Worm (Caenorhabditis elegans) whole organism, L1 larva: ENCODE results near the gene sprr-2.
A peak's percentile ranks its signal among the peaks of the same experiment; 100 is the strongest.

ENCODE experiments used
- C04F5.9 ChIP-seq: sonication (generic microtip); optimal IDR thresholded peaks from 2 replicates; lab custom pipeline; 2016; ENCODE audit warnings: missing genetic modification characterization, missing compliant biosample characterization
- C16A3.4 ChIP-seq: fragments of 150-350 bp; optimal IDR thresholded peaks from 2 replicates; lab custom pipeline; 2014; ENCODE audit warnings: missing biosample characterization, missing genetic modification characterization
- F16B12.6 ChIP-seq: fragments of 150-350 bp; optimal IDR thresholded peaks from 2 replicates; lab custom pipeline; 2014; ENCODE audit warnings: missing biosample characterization, missing genetic modification characterization
- alr-1 ChIP-seq: fragments of 200-800 bp; sonication (Bioruptor generic); optimal IDR thresholded peaks from 2 replicates; lab custom pipeline; 2018; ENCODE audit warnings: borderline replicate concordance, mild to moderate bottlenecking, missing genetic modification characterization, missing compliant biosample characterization
- aly-2 ChIP-seq: fragments of 150-350 bp; optimal IDR thresholded peaks from 2 replicates; lab custom pipeline; 2014; ENCODE audit warnings: missing biosample characterization, missing genetic modification characterization
- ceh-8 ChIP-seq: fragments of 200-800 bp; sonication (Bioruptor generic); optimal IDR thresholded peaks from 2 replicates; lab custom pipeline; 2018; ENCODE audit warnings: mild to moderate bottlenecking, missing genetic modification characterization, moderate library complexity, missing compliant biosample characterization
- efl-3 ChIP-seq: fragments of 200-800 bp; sonication (Bioruptor generic); optimal IDR thresholded peaks from 2 replicates; lab custom pipeline; 2018; ENCODE audit warnings: mild to moderate bottlenecking, missing genetic modification characterization, missing compliant biosample characterization
- egl-13 ChIP-seq: sonication (generic microtip); optimal IDR thresholded peaks from 2 replicates; lab custom pipeline; 2016; ENCODE audit warnings: missing genotype, missing genetic modification reagents, missing genetic modification characterization, missing compliant biosample characterization
- egl-27 ChIP-seq, 2 experiments: fragments of 150-350 bp in 1 of 2; sonication (generic microtip); optimal IDR thresholded peaks; 3 replicates each; lab custom pipeline; 2017 to 2018; ENCODE audit warnings: missing biosample characterization in 2 of 2, missing genetic modification characterization in 2 of 2, missing genetic modification reagents in 2 of 2
- fkh-4 ChIP-seq: sonication (generic microtip); optimal IDR thresholded peaks from 2 replicates; lab custom pipeline; 2016; ENCODE audit warnings: missing compliant biosample characterization, missing genetic modification characterization, borderline replicate concordance
- fkh-8 ChIP-seq: sonication (generic microtip); optimal IDR thresholded peaks from 2 replicates; lab custom pipeline; 2016; ENCODE audit warnings: mild to moderate bottlenecking, missing genetic modification characterization, missing compliant biosample characterization
- grh-1 ChIP-seq: fragments of 200-800 bp; sonication (Bioruptor generic); IDR thresholded peaks from 2 replicates; pipeline ENCODE4 v1.3.6; 2022; ENCODE audit warnings: missing genetic modification reagents, missing genetic modification characterization, missing compliant biosample characterization
- hpl-2 ChIP-seq: fragments of 150-350 bp; optimal IDR thresholded peaks from 2 replicates; lab custom pipeline; 2014; ENCODE audit warnings: missing biosample characterization, missing genetic modification reagents, missing genetic modification characterization
- lin-13 ChIP-seq: fragments of 150-350 bp; optimal IDR thresholded peaks from 2 replicates; lab custom pipeline; 2014; ENCODE audit warnings: missing biosample characterization, missing genetic modification reagents, missing genetic modification characterization
- lin-14 ChIP-seq: fragments of 200-800 bp; sonication (Bioruptor generic); optimal IDR thresholded peaks from 2 replicates; lab custom pipeline; 2018; ENCODE audit warnings: mild to moderate bottlenecking, missing genetic modification characterization, moderate library complexity, missing compliant biosample characterization
- lin-15B ChIP-seq: fragments of 150-350 bp; sonication (generic microtip); optimal IDR thresholded peaks from 3 replicates; lab custom pipeline; 2014; ENCODE audit warnings: missing biosample characterization, missing genetic modification characterization
- lin-35 ChIP-seq, 2 experiments: fragments of 150-350 bp; optimal IDR thresholded peaks; 2 replicates each; lab custom pipeline; 2014; ENCODE audit warnings: missing biosample characterization in 2 of 2, missing genetic modification characterization in 2 of 2, missing genetic modification reagents in 2 of 2
- lir-3 ChIP-seq: sonication (generic microtip); optimal IDR thresholded peaks from 2 replicates; lab custom pipeline; 2016; ENCODE audit warnings: mild to moderate bottlenecking, missing genetic modification characterization, moderate library complexity, missing compliant biosample characterization; ENCODE audit not compliant: poor library complexity
- mdl-1 ChIP-seq, 2 experiments: fragments of 150-350 bp; optimal IDR thresholded peaks; 2 replicates each; lab custom pipeline; 2014 to 2017; ENCODE audit warnings: missing biosample characterization in 2 of 2, missing genetic modification characterization in 2 of 2, inconsistent platforms in 1 of 2
- mep-1 ChIP-seq: fragments of 150-350 bp; optimal IDR thresholded peaks from 2 replicates; lab custom pipeline; 2014; ENCODE audit warnings: missing biosample characterization, missing genetic modification characterization
- nhr-11 ChIP-seq: fragments of 150-350 bp; optimal IDR thresholded peaks from 2 replicates; lab custom pipeline; 2014; ENCODE audit warnings: missing biosample characterization, missing genetic modification characterization
- nhr-20 ChIP-seq: sonication (generic microtip); optimal IDR thresholded peaks from 2 replicates; lab custom pipeline; 2016; ENCODE audit warnings: mild to moderate bottlenecking, missing genetic modification characterization, missing compliant biosample characterization
- nhr-237 ChIP-seq: fragments of 150-350 bp; optimal IDR thresholded peaks from 2 replicates; lab custom pipeline; 2014; ENCODE audit warnings: missing biosample characterization, missing genetic modification characterization
- nhr-28 ChIP-seq: fragments of 150-350 bp; optimal IDR thresholded peaks from 2 replicates; lab custom pipeline; 2014; ENCODE audit warnings: missing biosample characterization, missing genetic modification characterization
- nhr-71 ChIP-seq: sonication (generic microtip); optimal IDR thresholded peaks from 2 replicates; lab custom pipeline; 2016; ENCODE audit warnings: mild to moderate bottlenecking, missing genetic modification characterization, moderate library complexity, missing compliant biosample characterization
- nhr-76 ChIP-seq: sonication (generic microtip); optimal IDR thresholded peaks from 2 replicates; lab custom pipeline; 2017; ENCODE audit warnings: missing biosample characterization, missing genetic modification characterization
- nhr-77 ChIP-seq: fragments of 150-350 bp; optimal IDR thresholded peaks from 2 replicates; lab custom pipeline; 2014; ENCODE audit warnings: missing biosample characterization, missing genetic modification characterization
- nhr-85 ChIP-seq: sonication (generic microtip); peaks from one replicate; lab custom pipeline; 2016; ENCODE audit warnings: missing genetic modification characterization, inconsistent platforms, missing compliant biosample characterization
- pag-3 ChIP-seq: sonication (generic microtip); optimal IDR thresholded peaks from 2 replicates; lab custom pipeline; 2017; ENCODE audit warnings: missing genetic modification characterization, mild to moderate bottlenecking, missing compliant biosample characterization, antibody characterized with exemption, borderline replicate concordance; ENCODE audit not compliant: insufficient read depth
- pax-3 ChIP-seq: fragments of 200-800 bp; sonication (Bioruptor generic); optimal IDR thresholded peaks from 2 replicates; lab custom pipeline; 2018; ENCODE audit warnings: mild to moderate bottlenecking, missing genetic modification characterization, moderate library complexity, missing compliant biosample characterization
- rnt-1 ChIP-seq: sonication (generic microtip); optimal IDR thresholded peaks from 2 replicates; lab custom pipeline; 2016; ENCODE audit warnings: mild to moderate bottlenecking, missing genetic modification characterization, moderate library complexity, missing compliant biosample characterization
- snpc-4 ChIP-seq: fragments of 150-350 bp; optimal IDR thresholded peaks from 2 replicates; lab custom pipeline; 2014; ENCODE audit warnings: missing biosample characterization, missing genetic modification characterization
- sox-4 ChIP-seq: sonication (generic microtip); optimal IDR thresholded peaks from 2 replicates; lab custom pipeline; 2016; ENCODE audit warnings: missing genetic modification characterization, missing compliant biosample characterization
- sptf-1 ChIP-seq: fragments of 150-350 bp; optimal IDR thresholded peaks from 2 replicates; lab custom pipeline; 2014; ENCODE audit warnings: missing biosample characterization, missing genetic modification characterization
- sup-37 ChIP-seq: fragments of 200-800 bp; sonication (Bioruptor generic); optimal IDR thresholded peaks from 2 replicates; lab custom pipeline; 2018; ENCODE audit warnings: mild to moderate bottlenecking, missing genetic modification characterization, missing compliant biosample characterization
- tbx-2 ChIP-seq: sonication (generic microtip); optimal IDR thresholded peaks from 2 replicates; lab custom pipeline; 2016; ENCODE audit warnings: missing genetic modification characterization, missing compliant biosample characterization
- tlp-1 ChIP-seq: fragments of 150-350 bp; optimal IDR thresholded peaks from 2 replicates; lab custom pipeline; 2014; ENCODE audit warnings: missing biosample characterization, missing genetic modification characterization
- unc-130 ChIP-seq: fragments of 150-350 bp; optimal IDR thresholded peaks from 2 replicates; lab custom pipeline; 2017; ENCODE audit warnings: missing biosample characterization, missing genetic modification characterization, inconsistent platforms
- unc-62 ChIP-seq: fragments of 150-350 bp; optimal IDR thresholded peaks from 2 replicates; lab custom pipeline; 2014; ENCODE audit warnings: missing biosample characterization, missing genetic modification reagents, missing genetic modification characterization
- unc-86 ChIP-seq: sonication (generic microtip); optimal IDR thresholded peaks from 2 replicates; lab custom pipeline; 2016; ENCODE audit warnings: missing genetic modification characterization, missing compliant biosample characterization
- vab-15 ChIP-seq: sonication (generic microtip); optimal IDR thresholded peaks from 2 replicates; lab custom pipeline; 2017; ENCODE audit warnings: missing genotype, mild to moderate bottlenecking, missing genetic modification characterization, missing compliant biosample characterization
- xbp-1 ChIP-seq: sonication (generic microtip); optimal IDR thresholded peaks from 2 replicates; lab custom pipeline; 2016; ENCODE audit warnings: missing genetic modification characterization, missing compliant biosample characterization
- zag-1 ChIP-seq: fragments of 150-350 bp; optimal IDR thresholded peaks from 2 replicates; lab custom pipeline; 2014; ENCODE audit warnings: missing biosample characterization, missing genetic modification characterization
- ztf-11 ChIP-seq, 2 experiments: sonication (generic microtip); optimal IDR thresholded peaks; 2 replicates each; lab custom pipeline; 2016 to 2017; ENCODE audit warnings: missing genetic modification characterization in 2 of 2, missing biosample characterization in 1 of 2, missing compliant biosample characterization in 1 of 2

sprr-2 gene

DNA sequence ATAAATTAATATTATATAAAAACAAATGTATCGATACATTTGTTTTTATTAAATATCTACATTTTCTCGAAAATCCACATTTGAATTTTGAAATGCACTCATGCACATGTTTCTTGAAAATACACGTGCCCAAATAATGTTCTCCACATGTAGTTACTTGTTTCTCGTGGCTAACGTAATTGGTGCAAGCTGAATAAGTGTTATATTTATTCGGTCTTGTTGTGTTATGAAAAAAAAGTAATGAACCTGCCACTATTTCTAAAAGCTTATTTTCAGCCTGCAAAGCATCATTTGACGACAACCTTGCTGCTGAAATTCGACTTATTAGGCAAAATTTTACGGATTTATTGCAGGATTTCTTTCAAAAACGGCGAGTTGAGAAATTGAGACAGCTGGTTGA lies 20.2 kb downstream of the sprr-2 start (continued):
- peak; percentile 77 for TF ChIP-seq xbp-1
- TF ChIP-seq unc-130 (tag; lab: Kevin White, UChicago), result no peak
- TF ChIP-seq nhr-20 (tag; lab: Kevin White, UChicago), result peak; percentile 79
- no peak for TF ChIP-seq tlp-1 (tag; lab: Kevin White, UChicago)
- TF ChIP-seq egl-13 (tag; lab: Kevin White, UChicago), result peak; percentile 80
- TF ChIP-seq egl-27 (tag; optimal IDR thresholded peaks at IDR 0.05; lab: Kevin White, UChicago), result peak in 1 of 2 experiments; percentile 3
- TF ChIP-seq aly-2 (tag; lab: Kevin White, UChicago), result peak; percentile 75
- TF ChIP-seq sptf-1 (tag; lab: Kevin White, UChicago), result no peak
- peak; percentile 84 for TF ChIP-seq tbx-2 (tag; lab: Kevin White, UChicago)
- TF ChIP-seq efl-3 (GFP tag; lab: Kevin White, UChicago), result no peak
- no peak for TF ChIP-seq pag-3
- peak; percentile 20 to 80 for TF ChIP-seq lin-35 (GFP tag; optimal IDR thresholded peaks at IDR 0.05; lab: Kevin White, UChicago)
- peak; percentile 72 for TF ChIP-seq pax-3
- TF ChIP-seq nhr-77 (tag; lab: Kevin White, UChicago), result peak; percentile 74
- TF ChIP-seq F16B12.6, result no peak
- TF ChIP-seq ztf-11 (tag; optimal IDR thresholded peaks at IDR 0.05; lab: Kevin White, UChicago), result peak in 1 of 2 experiments; percentile 52
- TF ChIP-seq fkh-4 (tag; lab: Kevin White, UChicago), result peak; percentile 47
- peak in 1 of 2 experiments; percentile 43 for TF ChIP-seq mdl-1 (tag; optimal IDR thresholded peaks at IDR 0.05; lab: Kevin White, UChicago)
- peak; percentile 88 for TF ChIP-seq lin-14
- TF ChIP-seq nhr-71 (tag; lab: Kevin White, UChicago), result peak; percentile 86
- peak; percentile 52 for TF ChIP-seq grh-1 (GFP tag; lab: Robert Waterston, UW)
- peak; percentile 66 for TF ChIP-seq lir-3 (tag; lab: Kevin White, UChicago)
- peak; percentile 23 for TF ChIP-seq C04F5.9 (tag; lab: Kevin White, UChicago)
- TF ChIP-seq alr-1 (tag; lab: Kevin White, UChicago), result no peak
- TF ChIP-seq nhr-11 (tag; lab: Kevin White, UChicago), result peak; percentile 64
- no peak for TF ChIP-seq nhr-28 (tag; lab: Kevin White, UChicago)
- TF ChIP-seq unc-62 (GFP tag; lab: Kevin White, UChicago), result no peak
- peak; percentile 42 for TF ChIP-seq lin-13 (GFP tag; lab: Kevin White, UChicago)
- peak; percentile 76 for TF ChIP-seq hpl-2
- peak; percentile 55 for TF ChIP-seq unc-86 (tag; lab: Kevin White, UChicago)
- peak; percentile 73 for TF ChIP-seq nhr-85
- TF ChIP-seq snpc-4 (tag; lab: Kevin White, UChicago), result peak; percentile 80
- TF ChIP-seq lin-15B (tag; lab: Kevin White, UChicago), result no peak
- peak; percentile 87 for TF ChIP-seq ceh-8 (GFP tag; lab: Kevin White, UChicago)
- TF ChIP-seq fkh-8 (tag; lab: Kevin White, UChicago), result peak; percentile 71
- TF ChIP-seq sox-4 (tag; lab: Kevin White, UChicago), result peak; percentile 75
- peak; percentile 81 for TF ChIP-seq C16A3.4
- TF ChIP-seq sup-37, result peak; percentile 66
- TF ChIP-seq nhr-237, result no peak
- no peak for TF ChIP-seq vab-15 (tag; lab: Kevin White, UChicago)
- TF ChIP-seq mep-1 (tag; lab: Kevin White, UChicago), result peak; percentile 97
- peak; percentile 87 for TF ChIP-seq rnt-1 (tag; lab: Kevin White, UChicago)
- no peak for TF ChIP-seq nhr-76 (tag; lab: Kevin White, UChicago)
- TF ChIP-seq zag-1 (tag; lab: Kevin White, UChicago), result no peak
